Worm (Caenorhabditis elegans) whole organism, early embryonic: ENCODE data around the gene ntl-9.

Source experiments
- B0310.2 ChIP-seq: sonication (generic microtip); optimal IDR thresholded peaks from 2 replicates; lab custom pipeline; 2016; ENCODE audit warnings: mild to moderate bottlenecking, missing genetic modification characterization, missing compliant biosample characterization
- F13C5.2 ChIP-seq: sonication (generic microtip); optimal IDR thresholded peaks from 2 replicates; lab custom pipeline; 2017; ENCODE audit warnings: mild to moderate bottlenecking, missing genetic modification characterization, inconsistent platforms, missing compliant biosample characterization
- ama-1 ChIP-seq: fragments of 150-350 bp; optimal IDR thresholded peaks from 2 replicates; lab custom pipeline; 2014
- ceh-13 ChIP-seq: fragments of 200-800 bp; sonication (Bioruptor generic); optimal IDR thresholded peaks from 2 replicates; lab custom pipeline; 2018; ENCODE audit warnings: mild to moderate bottlenecking, missing genetic modification characterization, missing compliant biosample characterization
- hmbx-1 ChIP-seq: sonication (generic microtip); optimal IDR thresholded peaks from 2 replicates; lab custom pipeline; 2016; ENCODE audit warnings: mild to moderate bottlenecking, missing genetic modification characterization, missing compliant biosample characterization
- hnd-1 ChIP-seq: sonication (generic microtip); optimal IDR thresholded peaks from 2 replicates; lab custom pipeline; 2016; ENCODE audit warnings: missing genetic modification characterization, missing compliant biosample characterization
- sea-1 ChIP-seq: fragments of 200-800 bp; sonication (Bioruptor generic); conservative IDR thresholded peaks from 2 replicates; pipeline ENCODE4 v1.3.6; 2022; ENCODE audit warnings: missing genetic modification characterization, missing compliant biosample characterization

DNA sequence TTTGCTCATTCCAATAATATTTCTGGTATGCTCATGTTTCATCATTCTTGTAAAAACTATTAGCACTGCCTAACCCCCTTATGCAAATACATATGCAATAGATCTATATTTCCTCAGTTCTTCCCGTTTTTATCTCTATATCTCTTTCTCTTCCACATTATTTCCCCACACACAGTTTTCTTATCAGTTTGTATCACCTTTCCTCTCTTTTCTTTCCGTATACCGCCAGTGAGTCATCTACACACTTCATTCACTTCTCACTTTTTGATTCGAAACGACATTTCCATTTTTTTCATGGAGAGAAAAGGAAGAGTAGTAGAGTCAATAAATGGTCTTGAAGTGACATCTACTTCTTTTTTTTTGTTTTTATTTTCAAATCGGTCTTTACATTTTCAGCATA lies 37.9 kb upstream of the ntl-9 start:
- no peak for TF ChIP-seq B0310.2
- TF ChIP-seq ama-1 (lab: Kevin White, UChicago), result no peak
- no peak for TF ChIP-seq hmbx-1
- no peak for TF ChIP-seq hnd-1 (tag; lab: Kevin White, UChicago)
- TF ChIP-seq ceh-13 (GFP tag; lab: Kevin White, UChicago), result no peak
- TF ChIP-seq sea-1, result no peak
- TF ChIP-seq F13C5.2 (tag; lab: Kevin White, UChicago), result no peak
